Fruit fly (Drosophila melanogaster): ENCODE data around the gene Uch-L5.

Gene Uch-L5

dm6 chr3L:9509037-9509830, 32.5 kb upstream of the Uch-L5 start, which contains the start of gene CG3408 (continued):
- TF ChIP-seq seq (GFP tag; IDR thresholded peaks at IDR 0.05) (peak; percentile 64; the same call in 1 of the 2 replicates), CG2116 (GFP tag; optimal IDR thresholded peaks at IDR 0.05) (peak; percentile 97), CG9797 (GFP tag; optimal IDR thresholded peaks at IDR 0.05) (peak; percentile 95), run (tag; optimal IDR thresholded peaks at IDR 0.05) (no peak), sqz (GFP tag; optimal IDR thresholded peaks at IDR 0.05) (peak; percentile 64), CG2199 (GFP tag; IDR thresholded peaks at IDR 0.05) (no peak), tna (GFP tag; IDR thresholded peaks at IDR 0.05; ENCODE audit: partially characterized antibody) (no peak), CG13287 (GFP tag; IDR thresholded peaks at IDR 0.05; ENCODE audit: partially characterized antibody) (peak; percentile 57; the same call in 1 of the 2 replicates), CG12391 (tag; optimal IDR thresholded peaks at IDR 0.05) (peak; percentile 24), CG18476 (GFP tag; optimal IDR thresholded peaks at IDR 0.05) (no peak), eyg (GFP tag; optimal IDR thresholded peaks at IDR 0.05) (peak; percentile 18), CG6791 (GFP tag; IDR thresholded peaks at IDR 0.05; ENCODE audit: partially characterized antibody) (0 out of 3 replicates have a peak, but pooled peaks have one; percentile 16), E2f1 (GFP tag; IDR thresholded peaks at IDR 0.05) (no peak), GATAe (GFP tag; conservative IDR thresholded peaks at IDR 0.05) (peak; percentile 23; the same call in 1 of the 2 replicates), luna (GFP tag; optimal IDR thresholded peaks at IDR 0.05) (no peak), otp (GFP tag; IDR thresholded peaks at IDR 0.05) (no peak), CG13894 (tag; optimal IDR thresholded peaks at IDR 0.05) (peak; percentile 52), Lhr (GFP tag; optimal IDR thresholded peaks at IDR 0.05) (peak; percentile 82), Neu2 (GFP tag; optimal IDR thresholded peaks at IDR 0.05; ENCODE audit: borderline replicate concordance) (no peak), Adf1 (GFP tag; IDR thresholded peaks at IDR 0.05) (peak; percentile 21; the same call in 1 of the 2 replicates), CG14710 (tag; optimal IDR thresholded peaks at IDR 0.05) (peak; percentile 48), kni (GFP tag; optimal IDR thresholded peaks at IDR 0.05) (peak; percentile 7), Aef1 (GFP tag; IDR thresholded peaks at IDR 0.05) (0 out of 3 replicates have a peak, but pooled peaks have one; percentile 8), Dp (GFP tag; optimal IDR thresholded peaks at IDR 0.05) (peak; percentile 67), CG14860 (GFP tag; IDR thresholded peaks at IDR 0.05; ENCODE audit: partially characterized antibody) (peak; percentile 46; the same call in 1 of the 3 replicates), CG10209 (GFP tag; optimal IDR thresholded peaks at IDR 0.05) (no peak), CG9215 (GFP tag; IDR thresholded peaks at IDR 0.05) (no peak), Xrp1 (GFP tag; IDR thresholded peaks at IDR 0.05) (0 out of 2 replicates have a peak, but pooled peaks have one; percentile 18), gcm2 (GFP tag; optimal IDR thresholded peaks at IDR 0.05) (no peak), ttk (GFP tag; IDR thresholded peaks at IDR 0.05) (0 out of 2 replicates have a peak, but pooled peaks have one; percentile 5), Opbp (GFP tag; IDR thresholded peaks at IDR 0.05; ENCODE audit: partially characterized antibody) (0 out of 3 replicates have a peak, but pooled peaks have one; percentile 7), Rfx (GFP tag; IDR thresholded peaks at IDR 0.05) (no peak), MTF-1 (GFP tag; optimal IDR thresholded peaks at IDR 0.05; ENCODE audit: borderline replicate concordance) (no peak), cg (GFP tag; optimal IDR thresholded peaks at IDR 0.05) (no peak), D19A (tag; optimal IDR thresholded peaks at IDR 0.05) (no peak), dmrt99B (tag; optimal IDR thresholded peaks at IDR 0.05) (no peak), CG17361 (GFP tag; IDR thresholded peaks at IDR 0.05) (no peak; the same call in 2 of the 3 replicates), HLH4C (GFP tag; IDR thresholded peaks at IDR 0.05; ENCODE audit: partially characterized antibody) (no peak), abd-A (tag; optimal IDR thresholded peaks at IDR 0.05) (peak; percentile 61), BEAF-32 (GFP tag; optimal IDR thresholded peaks at IDR 0.05) (peak; percentile 66), CG3407 (GFP tag; optimal IDR thresholded peaks at IDR 0.05) (no peak), z (GFP tag; IDR thresholded peaks at IDR 0.05) (no peak), CG1529 (GFP tag; optimal IDR thresholded peaks at IDR 0.05) (peak; percentile 4), CG3281 (GFP tag; optimal IDR thresholded peaks at IDR 0.05) (no peak), sc (optimal IDR thresholded peaks at IDR 0.05) (no peak), sc (GFP tag; optimal IDR thresholded peaks at IDR 0.05) (no peak), ham (GFP tag; IDR thresholded peaks at IDR 0.05) (no peak), disco-r (GFP tag; optimal IDR thresholded peaks at IDR 0.05) (no peak)
